Worm (Caenorhabditis elegans) whole organism, L4 larva: ENCODE data around the gene syd-9.

Experiments
- ama-1 ChIP-seq: fragments of 150-350 bp; optimal IDR thresholded peaks from 2 replicates; lab custom pipeline; 2014; ENCODE audit warnings: inconsistent platforms, mixed read lengths
- daf-19 ChIP-seq: fragments of 200-800 bp; sonication (Bioruptor generic); conservative IDR thresholded peaks from 2 replicates; pipeline ENCODE4 v1.3.6; 2022; ENCODE audit warnings: missing genetic modification characterization, missing compliant biosample characterization
- nhr-76 ChIP-seq: fragments of 150-350 bp; optimal IDR thresholded peaks from 2 replicates; lab custom pipeline; 2014; ENCODE audit warnings: missing biosample characterization, missing genetic modification characterization
- nhr-77 ChIP-seq: fragments of 150-350 bp; optimal IDR thresholded peaks from 2 replicates; lab custom pipeline; 2014; ENCODE audit warnings: missing biosample characterization, missing genetic modification characterization
- pqm-1 ChIP-seq: sonication (generic microtip); optimal IDR thresholded peaks from 2 replicates; lab custom pipeline; 2017; ENCODE audit warnings: missing biosample characterization, missing genetic modification characterization
- skn-1 ChIP-seq: fragments of 150-350 bp; optimal IDR thresholded peaks from 2 replicates; lab custom pipeline; 2014; ENCODE audit warnings: missing biosample characterization, missing genetic modification characterization
- spr-1 ChIP-seq: sonication (generic microtip); optimal IDR thresholded peaks from 2 replicates; lab custom pipeline; 2016; ENCODE audit warnings: mild to moderate bottlenecking, missing genetic modification characterization, missing compliant biosample characterization
- ztf-7 ChIP-seq: fragments of 150-350 bp; optimal IDR thresholded peaks from 2 replicates; lab custom pipeline; 2014; ENCODE audit warnings: missing biosample characterization, missing genetic modification characterization

DNA sequence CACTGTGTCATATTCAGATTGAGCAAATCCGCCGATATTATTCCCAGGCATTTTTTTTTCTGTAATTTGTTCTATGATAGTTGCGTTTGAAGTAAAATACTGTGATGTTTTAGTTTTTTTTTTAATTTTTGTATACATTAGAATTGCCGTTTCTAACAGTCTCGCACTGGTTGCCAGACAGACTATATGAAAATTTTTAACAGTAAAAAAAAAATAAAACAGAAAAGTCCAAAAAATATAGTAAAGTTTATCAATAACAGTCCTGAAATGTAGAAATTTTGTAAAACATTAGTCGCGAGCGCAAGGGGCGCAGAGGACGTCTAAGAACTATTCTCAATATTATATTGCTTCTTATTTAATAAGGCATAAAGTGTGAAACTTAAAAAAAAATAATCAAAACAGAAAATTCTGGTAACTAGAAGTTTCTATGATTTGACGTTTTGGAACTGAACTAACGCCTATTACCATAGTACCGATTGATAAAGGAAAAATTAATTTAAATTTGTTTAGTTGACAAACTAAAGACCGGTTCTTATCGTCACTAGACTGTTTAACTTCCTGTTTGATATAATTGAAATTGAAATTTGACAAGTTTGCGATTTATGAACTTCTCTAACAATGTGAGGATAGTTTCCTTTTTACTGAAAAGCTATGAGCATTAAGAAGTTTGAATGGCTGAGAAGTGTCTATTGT lies 42.6 kb downstream of the syd-9 start, which contains the start of gene lact-1:
- TF ChIP-seq ama-1 (lab: Kevin White, UChicago) (no peak), ztf-7 (tag; lab: Kevin White, UChicago) (no peak), nhr-77 (tag; lab: Kevin White, UChicago) (no peak), skn-1 (tag; lab: Kevin White, UChicago) (no peak), daf-19 (GFP tag; lab: Robert Waterston, UW) (no peak), spr-1 (tag; lab: Kevin White, UChicago) (no peak), pqm-1 (tag; lab: Kevin White, UChicago) (peak; percentile 38), nhr-76 (tag; lab: Kevin White, UChicago) (no peak)
